Worm (Caenorhabditis elegans) whole organism, early embryonic: ENCODE data around the gene Y55D5A.4.

Experiments
- ceh-13 ChIP-seq: fragments of 200-800 bp; sonication (Bioruptor generic); optimal IDR thresholded peaks from 2 replicates; lab custom pipeline; 2018; ENCODE audit warnings: mild to moderate bottlenecking, missing genetic modification characterization, missing compliant biosample characterization
- flt-1 ChIP-seq: fragments of 200-800 bp; sonication (Bioruptor generic); IDR thresholded peaks from 2 replicates; pipeline ENCODE4 v1.3.6; 2022; ENCODE audit warnings: missing genetic modification characterization, missing compliant biosample characterization

ce11 chrIII:3018822-3019221 lies 29.0 kb upstream of the Y55D5A.4 start:
- TF ChIP-seq ceh-13 = no peak
- no peak for TF ChIP-seq flt-1 (GFP tag; lab: Robert Waterston, UW)
